Fruit fly (Drosophila melanogaster): ENCODE results near the gene TwdlD.
A peak's percentile ranks its signal among the peaks of the same experiment; 100 is the strongest.

Gene TwdlD

DNA sequence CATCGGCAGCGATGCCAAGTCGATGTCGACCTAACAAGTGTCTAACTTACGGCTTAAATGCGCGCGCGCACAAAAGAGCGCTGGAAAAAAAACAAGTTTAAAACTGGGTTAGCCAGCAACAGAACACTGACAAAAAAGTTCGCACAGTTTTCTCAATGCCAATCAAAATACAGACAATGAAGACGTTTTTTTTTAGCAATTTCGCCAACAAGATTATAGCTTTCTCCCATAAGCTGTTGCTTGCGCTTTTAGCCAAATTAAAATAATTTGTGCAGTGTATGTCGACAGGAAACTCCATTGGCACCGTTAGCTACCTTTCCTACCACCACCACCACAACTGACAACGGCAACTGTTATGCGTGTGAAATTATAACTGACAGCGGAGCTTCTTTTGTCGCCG, 14.8 kb downstream of the TwdlD start (continued):
- TF ChIP-seq Lim3 (GFP tag; IDR thresholded peaks at IDR 0.05) (0 out of 2 replicates have a peak, but pooled peaks have one; percentile 6), az2 (GFP tag; optimal IDR thresholded peaks at IDR 0.05) (peak; percentile 35), CG11695 (GFP tag; IDR thresholded peaks at IDR 0.05) (peak; percentile 55; the same call in 1 of the 3 replicates), bbx (GFP tag; IDR thresholded peaks at IDR 0.05; ENCODE audit: partially characterized antibody) (no peak), Meics (GFP tag; optimal IDR thresholded peaks at IDR 0.05) (peak; percentile 65), CG12659 (GFP tag; optimal IDR thresholded peaks at IDR 0.05) (peak; percentile 29), scrt (GFP tag; optimal IDR thresholded peaks at IDR 0.05) (peak; percentile 46), crp (GFP tag; optimal IDR thresholded peaks at IDR 0.05) (no peak), lilli (GFP tag; optimal IDR thresholded peaks at IDR 0.05) (peak; percentile 61), CG14014 (GFP tag; IDR thresholded peaks at IDR 0.05) (peak; percentile 65), schlank (tag; optimal IDR thresholded peaks at IDR 0.05) (no peak), usp (GFP tag; optimal IDR thresholded peaks at IDR 0.05) (no peak), pita (GFP tag; optimal IDR thresholded peaks at IDR 0.05) (no peak), grn (GFP tag; optimal IDR thresholded peaks at IDR 0.05) (no peak), Atf-2 (GFP tag; optimal IDR thresholded peaks at IDR 0.05) (peak; percentile 1), NFAT (GFP tag; IDR thresholded peaks at IDR 0.05) (peak; percentile 37; the same call in 1 of the 2 replicates), Hsf (GFP tag; optimal IDR thresholded peaks at IDR 0.05) (peak; percentile 56), Vsx1 (GFP tag; optimal IDR thresholded peaks at IDR 0.05) (peak; percentile 60), CG3281 (GFP tag; optimal IDR thresholded peaks at IDR 0.05) (peak; percentile 63), dpn (GFP tag; optimal IDR thresholded peaks at IDR 0.05) (peak; percentile 54 to 60), Oli (tag; optimal IDR thresholded peaks at IDR 0.05) (peak; percentile 63), NfI (GFP tag; optimal IDR thresholded peaks at IDR 0.05) (peak; percentile 47), CG9609 (GFP tag; optimal IDR thresholded peaks at IDR 0.05) (peak; percentile 63), bigmax (GFP tag; optimal IDR thresholded peaks at IDR 0.05) (no peak), CG32532 (GFP tag; IDR thresholded peaks at IDR 0.05) (peak; percentile 70; the same call in 1 of the 2 replicates), abd-A (tag; optimal IDR thresholded peaks at IDR 0.05) (no peak), fd96Cb (tag; optimal IDR thresholded peaks at IDR 0.05) (peak; percentile 41), Atf6 (GFP tag; IDR thresholded peaks at IDR 0.05) (peak; percentile 62; the same call in 1 of the 2 replicates), unpg (GFP tag; optimal IDR thresholded peaks at IDR 0.05) (peak; percentile 57), Bdp1 (GFP tag; optimal IDR thresholded peaks at IDR 0.05) (no peak), B-H2 (GFP tag; optimal IDR thresholded peaks at IDR 0.05) (no peak), hbn (GFP tag; IDR thresholded peaks at IDR 0.05; ENCODE audit: partially characterized antibody) (no peak), Bteb2 (GFP tag; optimal IDR thresholded peaks at IDR 0.05) (peak; percentile 4), onecut (GFP tag; IDR thresholded peaks at IDR 0.05) (0 out of 2 replicates have a peak, but pooled peaks have one; percentile 14), shn (GFP tag; optimal IDR thresholded peaks at IDR 0.05) (peak; percentile 0), Hand (GFP tag; optimal IDR thresholded peaks at IDR 0.05) (peak; percentile 34), salm (tag; optimal IDR thresholded peaks at IDR 0.05) (peak; percentile 3), Kr (GFP tag; optimal IDR thresholded peaks at IDR 0.05) (no peak), CG9817 (tag; optimal IDR thresholded peaks at IDR 0.05) (peak; percentile 19), CG4730 (GFP tag; IDR thresholded peaks at IDR 0.05) (peak; percentile 41), Dref (GFP tag; IDR thresholded peaks at IDR 0.05) (no peak), CG14441 (GFP tag; IDR thresholded peaks at IDR 0.05) (peak; percentile 77), Hmx (GFP tag; optimal IDR thresholded peaks at IDR 0.05) (peak; percentile 4), HLH3B (GFP tag; IDR thresholded peaks at IDR 0.05) (peak; percentile 80), Mrtf (GFP tag; IDR thresholded peaks at IDR 0.05) (peak; percentile 64; the same call in 2 of the 3 replicates), CG34224 (GFP tag; IDR thresholded peaks at IDR 0.05; ENCODE audit: partially characterized antibody) (no peak), CG13624 (GFP tag; optimal IDR thresholded peaks at IDR 0.05) (peak; percentile 42), ase (GFP tag; IDR thresholded peaks at IDR 0.05) (peak; percentile 44; the same call in 2 of the 3 replicates), CoRest (tag; optimal IDR thresholded peaks at IDR 0.05) (peak; percentile 26), ranshi (GFP tag; IDR thresholded peaks at IDR 0.05) (peak; percentile 35; the same call in 1 of the 2 replicates), sens-2 (GFP tag; IDR thresholded peaks at IDR 0.05) (no peak)

Measured in whole organism, embryonic.